Fruit fly (Drosophila melanogaster): Measurements from ENCODE around the gene trx.

trx gene

DNA sequence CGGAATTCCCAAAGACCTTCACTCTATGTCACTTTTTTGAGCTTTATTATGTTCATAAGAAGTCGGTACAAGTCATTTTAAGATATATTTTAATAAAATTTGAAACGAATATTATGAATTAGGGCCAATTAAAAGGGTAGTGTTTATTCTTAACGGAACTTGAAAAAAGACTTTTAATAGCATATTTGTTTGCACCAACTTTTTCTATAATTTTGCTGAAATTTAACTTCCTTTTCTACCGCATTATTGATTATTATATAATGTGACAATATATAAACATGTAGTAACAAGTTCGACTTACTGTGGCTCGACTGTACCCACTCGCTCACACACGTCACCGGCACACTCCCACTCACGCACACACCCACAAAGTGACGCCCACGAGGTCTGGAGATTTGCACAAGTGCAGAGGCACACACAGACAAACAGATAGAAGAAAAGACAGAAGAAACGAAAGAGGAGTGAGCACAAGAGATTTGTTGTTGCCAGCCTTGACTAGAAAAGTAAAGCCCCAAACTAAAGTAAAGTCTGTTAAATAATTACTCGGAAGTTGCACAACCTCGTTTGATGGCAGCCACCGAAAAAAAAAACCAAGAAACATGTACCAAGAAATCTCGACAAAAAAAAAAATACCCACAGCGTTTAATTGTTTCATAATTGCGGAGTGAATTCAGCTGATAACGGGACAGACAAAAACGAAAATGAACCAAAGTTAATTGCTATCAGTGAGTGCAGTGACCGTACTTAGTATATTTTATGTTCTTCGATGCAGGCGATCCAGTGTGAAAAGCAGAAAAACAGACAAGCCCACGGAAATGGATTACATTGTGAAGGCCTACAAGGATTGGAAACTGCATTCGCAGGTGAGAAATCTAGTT is 3.5 kb upstream of the trx start:
- no peak for TF ChIP-seq ttk (optimal IDR thresholded peaks at IDR 0.05)
- TF ChIP-seq Sin3A (optimal IDR thresholded peaks at IDR 0.05), result no peak
- TF ChIP-seq psq (optimal IDR thresholded peaks at IDR 0.05), result no peak
- TF ChIP-seq h (optimal IDR thresholded peaks at IDR 0.05), result no peak
- TF ChIP-seq Myc (optimal IDR thresholded peaks at IDR 0.05), result no peak
- no peak for TF ChIP-seq insv (optimal IDR thresholded peaks at IDR 0.05)

DNA sequence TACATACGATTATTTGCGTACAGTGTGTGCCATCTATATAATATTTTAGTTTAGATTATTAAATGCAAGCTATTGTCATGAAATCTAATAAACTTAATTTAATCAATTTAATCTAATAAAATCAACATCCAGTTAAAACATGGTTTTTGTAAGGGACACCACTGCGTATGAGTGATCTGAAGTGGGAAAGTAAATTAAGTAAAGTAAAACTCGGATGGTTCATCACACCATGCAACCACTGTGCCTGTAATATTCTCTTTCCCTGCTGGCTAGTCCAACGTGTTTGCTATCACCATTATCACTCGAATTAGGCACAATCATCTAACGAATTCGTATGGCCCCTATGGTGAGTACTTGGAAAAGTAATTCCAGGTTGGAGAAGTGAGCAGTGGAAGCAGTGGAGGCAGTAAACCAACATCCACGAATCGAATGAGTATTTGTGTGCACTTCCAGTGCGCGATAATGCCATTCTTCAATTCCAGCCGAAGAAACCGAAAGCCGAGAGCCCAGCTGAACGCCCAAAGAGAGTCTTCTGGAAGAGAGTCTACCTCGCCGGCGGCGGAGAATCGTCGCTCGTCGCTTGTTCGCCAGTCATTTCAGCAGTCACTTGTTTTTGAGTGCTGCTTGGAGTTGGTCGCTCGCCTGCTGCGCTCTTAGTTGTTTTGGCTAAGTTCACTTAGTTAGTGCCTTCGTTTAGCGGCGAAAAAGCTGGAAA is 2.1 kb upstream of the trx start, which contains the start of gene red:
TSS of gene red (plus strand) at position 403 of the 715 bp plus-strand sequence.
- TF ChIP-seq psq (optimal IDR thresholded peaks at IDR 0.05) (no peak), ttk (optimal IDR thresholded peaks at IDR 0.05) (no peak), Myc (optimal IDR thresholded peaks at IDR 0.05) (no peak), Sin3A (optimal IDR thresholded peaks at IDR 0.05) (no peak), insv (optimal IDR thresholded peaks at IDR 0.05) (no peak), h (optimal IDR thresholded peaks at IDR 0.05) (no peak)

DNA sequence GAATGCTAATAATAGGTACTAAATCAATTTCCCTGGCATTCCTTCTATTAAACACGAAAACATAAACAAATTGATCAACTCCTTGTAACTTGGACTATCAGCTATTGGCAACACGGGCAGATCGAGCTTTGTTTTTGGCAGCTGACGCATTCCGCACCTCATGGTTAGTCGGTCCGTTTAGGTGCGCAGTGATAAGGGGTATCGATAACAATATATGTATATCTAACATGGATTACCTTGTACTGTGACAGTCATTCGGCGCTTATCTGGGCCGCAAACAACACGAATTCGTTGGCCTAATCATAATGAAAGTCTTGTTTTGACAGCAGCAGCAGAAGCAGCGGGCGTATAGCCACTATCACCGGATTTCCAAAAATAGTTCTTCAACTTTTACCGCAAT is 1.3 kb upstream of the trx start:
- TF ChIP-seq psq (optimal IDR thresholded peaks at IDR 0.05) (no peak), h (optimal IDR thresholded peaks at IDR 0.05) (no peak), Sin3A (optimal IDR thresholded peaks at IDR 0.05) (no peak)

DNA sequence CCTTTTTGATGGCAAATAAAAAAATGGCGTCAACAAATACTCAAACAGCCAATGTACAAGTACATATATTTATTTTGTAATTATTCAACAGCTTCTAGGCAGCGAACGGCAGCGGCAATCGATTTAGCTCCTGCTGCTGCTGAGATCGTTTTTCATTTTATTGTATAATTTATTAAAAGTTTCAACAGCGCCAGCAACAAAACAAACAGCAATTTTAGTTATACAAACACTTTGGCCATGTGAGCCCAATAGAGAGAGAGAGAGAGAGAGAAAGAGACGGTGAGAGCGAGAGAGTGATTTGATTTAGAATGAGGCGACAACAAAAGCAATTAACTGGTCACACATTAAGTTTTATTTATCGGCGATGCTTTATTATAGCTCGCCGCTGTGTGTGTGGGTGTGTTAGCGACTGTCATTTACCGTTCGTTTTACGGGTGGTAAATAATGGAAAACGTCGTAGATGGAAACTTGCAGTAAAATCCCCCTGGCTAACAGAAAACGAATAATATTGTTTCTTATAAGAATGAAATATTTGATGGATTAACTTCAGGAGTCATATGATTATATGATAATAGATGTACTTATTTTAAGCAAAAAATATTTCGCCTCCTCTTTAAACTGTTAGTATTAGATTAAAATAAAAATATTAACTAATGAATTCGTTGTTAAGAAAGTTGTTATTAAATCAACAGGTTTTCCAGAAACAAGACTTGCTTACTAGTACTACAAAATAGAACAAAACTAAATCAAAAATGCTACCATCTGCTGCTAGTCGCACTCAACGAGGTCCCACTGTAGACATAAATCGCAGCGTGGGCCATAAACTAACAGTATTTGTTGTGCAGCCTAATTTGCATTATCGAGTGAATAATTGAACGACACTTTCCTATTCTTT is 1.4 kb downstream of the trx start:
- TF ChIP-seq insv (optimal IDR thresholded peaks at IDR 0.05) (no peak), psq (optimal IDR thresholded peaks at IDR 0.05) (no peak), h (optimal IDR thresholded peaks at IDR 0.05) (no peak), Sin3A (optimal IDR thresholded peaks at IDR 0.05) (no peak), Myc (optimal IDR thresholded peaks at IDR 0.05) (no peak), ttk (optimal IDR thresholded peaks at IDR 0.05) (no peak)

DNA sequence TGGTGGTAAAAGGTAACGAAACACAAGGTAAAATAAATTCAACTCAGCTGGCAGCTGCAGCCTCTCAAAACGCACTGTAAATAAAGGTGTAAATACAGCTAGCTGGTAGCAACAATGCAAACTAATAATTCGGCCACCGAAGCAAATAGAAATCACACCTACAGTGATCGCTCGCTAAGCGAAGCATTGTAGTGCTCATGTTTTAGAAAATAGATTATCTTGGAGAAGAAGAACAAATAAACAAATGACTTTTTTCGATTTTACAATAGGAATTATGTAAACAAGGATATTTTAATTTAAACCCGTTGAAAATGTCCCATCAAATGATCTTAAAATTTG is 2.3 kb downstream of the trx start:
- TF ChIP-seq h (optimal IDR thresholded peaks at IDR 0.05), result no peak
- no peak for TF ChIP-seq insv (optimal IDR thresholded peaks at IDR 0.05)
- TF ChIP-seq psq (optimal IDR thresholded peaks at IDR 0.05), result no peak
- TF ChIP-seq Sin3A (optimal IDR thresholded peaks at IDR 0.05), result no peak
- TF ChIP-seq Myc (optimal IDR thresholded peaks at IDR 0.05), result no peak
- TF ChIP-seq ttk (optimal IDR thresholded peaks at IDR 0.05), result no peak

DNA sequence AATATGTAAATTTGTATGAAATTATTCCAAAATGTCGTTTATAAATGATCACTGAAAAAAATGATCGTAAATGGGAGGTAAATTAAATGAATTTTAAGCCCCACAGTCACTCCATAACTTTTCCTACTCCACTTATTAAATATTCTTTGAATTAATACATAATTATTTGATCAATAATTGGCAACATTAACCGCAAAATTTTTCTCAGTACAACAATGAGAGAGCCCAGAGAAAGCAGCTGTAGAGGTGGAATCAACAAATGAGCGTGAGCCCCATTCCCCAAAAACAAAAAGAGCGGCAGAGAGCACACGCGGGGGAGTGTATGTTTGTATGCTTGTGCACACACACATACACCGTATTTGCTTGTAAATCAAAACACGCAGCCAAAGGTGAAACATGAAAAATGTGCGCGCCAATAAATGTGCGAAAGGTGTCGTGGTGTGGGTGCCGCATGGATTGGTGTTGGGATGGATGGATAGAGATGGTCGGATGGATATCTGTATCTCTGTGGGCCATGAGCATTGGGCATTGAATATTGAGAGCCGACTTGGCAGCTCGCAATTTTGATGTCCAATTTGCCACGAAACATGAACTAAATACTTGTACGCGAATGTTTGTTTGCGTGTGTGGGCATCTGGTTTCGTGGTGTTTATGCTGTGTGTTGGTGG is 2.8 kb downstream of the trx start:
- TF ChIP-seq insv (optimal IDR thresholded peaks at IDR 0.05), result no peak
- no peak for TF ChIP-seq ttk (optimal IDR thresholded peaks at IDR 0.05)
- no peak for TF ChIP-seq Sin3A (optimal IDR thresholded peaks at IDR 0.05)
- TF ChIP-seq Myc (optimal IDR thresholded peaks at IDR 0.05), result no peak
- TF ChIP-seq psq (optimal IDR thresholded peaks at IDR 0.05), result no peak
- TF ChIP-seq h (optimal IDR thresholded peaks at IDR 0.05), result no peak

DNA sequence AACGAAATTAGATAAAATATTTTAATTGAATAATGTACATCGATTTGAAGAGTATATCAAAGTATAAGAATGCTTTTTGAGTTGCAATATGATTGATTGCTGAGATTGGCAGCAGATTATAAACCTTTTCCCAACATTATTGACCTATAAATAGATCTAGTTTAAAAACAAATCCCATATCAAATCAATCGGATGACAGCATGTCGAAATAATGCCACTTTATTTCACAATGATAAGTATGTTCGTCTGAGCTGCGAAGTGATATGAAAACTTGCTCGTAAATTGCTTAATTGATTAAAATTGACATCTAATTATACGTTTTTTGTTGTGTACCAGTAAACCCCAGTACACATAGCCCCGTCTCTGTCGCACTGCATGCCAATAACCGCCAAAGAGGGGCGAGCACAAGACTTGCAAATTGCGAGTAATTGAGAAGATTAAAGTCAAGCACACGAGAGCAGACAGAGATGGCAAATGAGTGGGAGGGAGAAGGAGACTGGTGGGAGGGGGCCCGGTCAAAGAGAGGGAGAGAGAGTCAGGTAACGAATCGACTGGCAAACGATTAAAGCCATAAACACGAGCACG is 3.6 kb downstream of the trx start:
- TF ChIP-seq psq (optimal IDR thresholded peaks at IDR 0.05), result no peak
- no peak for TF ChIP-seq h (optimal IDR thresholded peaks at IDR 0.05)
- TF ChIP-seq insv (optimal IDR thresholded peaks at IDR 0.05), result no peak
- TF ChIP-seq ttk (optimal IDR thresholded peaks at IDR 0.05), result no peak
- no peak for TF ChIP-seq Sin3A (optimal IDR thresholded peaks at IDR 0.05)
- TF ChIP-seq Myc (optimal IDR thresholded peaks at IDR 0.05), result no peak

DNA sequence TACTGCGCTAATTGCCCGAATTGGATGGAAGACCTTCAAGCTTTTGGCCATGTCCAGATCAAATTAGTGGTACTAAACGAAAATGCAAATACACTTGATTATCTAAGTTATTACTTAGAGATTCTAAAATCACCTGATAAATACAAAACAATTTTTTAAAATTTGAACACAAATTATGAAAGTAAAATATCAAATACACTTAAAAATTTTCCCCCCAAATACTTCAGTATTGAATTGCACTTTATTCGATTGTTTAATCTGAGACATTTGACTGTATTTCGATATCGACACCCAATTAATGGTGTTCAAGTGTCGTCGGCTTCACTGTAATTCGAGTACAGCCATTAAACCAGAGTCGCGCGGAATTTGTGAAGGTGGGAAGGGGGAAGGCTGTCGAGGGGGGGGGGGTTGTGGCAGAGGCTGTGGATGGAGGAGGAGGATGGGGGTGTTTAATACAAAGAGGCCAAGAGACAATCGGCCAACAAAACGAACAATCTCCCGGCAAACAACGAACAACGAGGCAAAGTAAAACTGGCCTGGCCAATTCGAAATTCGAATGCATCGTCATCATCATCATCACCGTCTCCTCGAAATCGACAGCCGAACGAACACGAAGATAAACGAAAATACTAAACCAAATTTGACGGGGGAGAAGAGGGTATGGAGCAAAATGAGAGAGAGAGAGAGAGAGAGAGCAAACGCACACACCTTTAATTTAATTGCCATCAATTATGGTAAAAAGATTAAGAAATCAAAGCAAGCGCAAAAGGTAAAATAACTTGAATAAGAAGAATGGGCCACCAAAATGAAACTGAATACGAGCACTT is 4.3 kb downstream of the trx start:
- TF ChIP-seq insv (optimal IDR thresholded peaks at IDR 0.05) (no peak), Sin3A (optimal IDR thresholded peaks at IDR 0.05) (no peak), h (optimal IDR thresholded peaks at IDR 0.05) (no peak), Myc (optimal IDR thresholded peaks at IDR 0.05) (no peak), psq (optimal IDR thresholded peaks at IDR 0.05) (no peak), ttk (optimal IDR thresholded peaks at IDR 0.05) (no peak)

DNA sequence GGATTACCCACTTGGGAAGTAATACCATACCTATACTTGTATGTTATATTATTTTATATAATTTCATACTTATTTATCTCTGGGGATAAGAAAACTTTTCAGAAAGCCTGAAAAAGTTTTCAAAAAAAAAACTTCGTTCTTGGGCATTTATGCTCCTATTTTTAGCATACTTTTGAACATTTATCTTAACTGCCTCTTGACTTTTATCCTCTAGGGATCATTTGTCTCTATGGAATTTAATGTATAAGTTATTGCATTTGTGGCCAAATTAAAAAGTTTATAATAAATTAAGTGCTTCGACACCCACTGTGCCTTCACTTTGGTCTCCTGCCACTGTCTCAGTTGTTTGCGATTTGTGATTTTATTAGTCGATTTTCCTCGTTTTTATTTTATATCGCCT is 6.4 kb downstream of the trx start:
- no peak for TF ChIP-seq h (optimal IDR thresholded peaks at IDR 0.05)
- TF ChIP-seq psq (optimal IDR thresholded peaks at IDR 0.05), result no peak
- no peak for TF ChIP-seq Sin3A (optimal IDR thresholded peaks at IDR 0.05)
- TF ChIP-seq ttk (optimal IDR thresholded peaks at IDR 0.05), result no peak
- no peak for TF ChIP-seq insv (optimal IDR thresholded peaks at IDR 0.05)
- TF ChIP-seq Myc (optimal IDR thresholded peaks at IDR 0.05), result no peak

DNA sequence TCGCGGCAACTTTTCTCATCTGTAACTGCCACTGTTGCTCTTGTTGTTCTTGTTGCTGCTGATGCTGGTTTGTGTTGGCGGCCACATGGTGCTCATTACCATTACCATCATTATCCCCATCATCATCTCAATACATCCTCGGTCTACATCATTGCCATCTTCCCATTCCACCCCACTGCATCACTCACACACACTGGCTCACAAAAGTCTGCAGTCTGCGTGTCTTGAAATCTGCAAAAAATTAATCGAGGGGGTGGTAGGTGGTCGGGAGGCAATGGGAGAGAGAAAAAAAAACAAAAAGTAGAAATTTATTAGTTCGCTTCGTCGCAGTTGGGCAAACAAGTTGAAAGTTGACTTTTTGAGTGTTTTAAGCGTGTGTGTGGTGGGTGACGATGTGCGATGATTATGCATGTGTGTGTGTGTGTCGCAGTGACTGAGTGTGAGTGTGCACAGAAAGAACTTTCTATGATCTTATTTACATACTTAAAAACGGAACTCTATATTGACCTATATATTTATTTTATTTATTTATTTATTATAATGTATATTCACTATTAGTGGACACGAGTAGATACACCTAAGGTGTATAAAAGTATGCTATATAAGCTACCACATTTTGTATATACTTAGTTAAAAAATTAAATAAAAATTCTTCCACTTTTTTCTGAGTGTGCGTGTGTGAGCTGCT is 7.2 kb downstream of the trx start:
- TF ChIP-seq h (optimal IDR thresholded peaks at IDR 0.05) (no peak), insv (optimal IDR thresholded peaks at IDR 0.05) (no peak), Sin3A (optimal IDR thresholded peaks at IDR 0.05) (no peak), Myc (optimal IDR thresholded peaks at IDR 0.05) (no peak), psq (optimal IDR thresholded peaks at IDR 0.05) (no peak), ttk (optimal IDR thresholded peaks at IDR 0.05) (no peak)

All from Kc167 (cell line).